Worm (Caenorhabditis elegans) whole organism, L3 larva: ENCODE data around the gene F14H3.3.

Experiments used
- R02D3.7 ChIP-seq: fragments of 150-350 bp; optimal IDR thresholded peaks from 2 replicates; lab custom pipeline; 2014; ENCODE audit warnings: missing biosample characterization, missing genetic modification characterization
- ZK546.5 ChIP-seq: sonication (generic microtip); optimal IDR thresholded peaks from 2 replicates; lab custom pipeline; 2017; ENCODE audit warnings: missing biosample characterization, missing genetic modification characterization
- ama-1 ChIP-seq: fragments of 150-350 bp; optimal IDR thresholded peaks from 2 replicates; lab custom pipeline; 2018
- ceh-16 ChIP-seq: sonication (generic microtip); optimal IDR thresholded peaks from 2 replicates; lab custom pipeline; 2017; ENCODE audit warnings: missing biosample characterization, missing genetic modification characterization
- ceh-28 ChIP-seq: fragments of 150-350 bp; optimal IDR thresholded peaks from 2 replicates; lab custom pipeline; 2014; ENCODE audit warnings: missing biosample characterization, missing genetic modification reagents, missing genetic modification characterization
- ceh-82 ChIP-seq: fragments of 150-350 bp; optimal IDR thresholded peaks from 2 replicates; lab custom pipeline; 2014; ENCODE audit warnings: missing biosample characterization, missing genetic modification characterization
- ceh-9 ChIP-seq: sonication (generic microtip); optimal IDR thresholded peaks from 2 replicates; lab custom pipeline; 2018; ENCODE audit warnings: missing biosample characterization, missing genetic modification characterization
- daf-12 ChIP-seq: fragments of 150-350 bp; optimal IDR thresholded peaks from 2 replicates; lab custom pipeline; 2014; ENCODE audit warnings: missing biosample characterization, missing genetic modification reagents, missing genetic modification characterization
- egl-27 ChIP-seq: sonication (generic microtip); optimal IDR thresholded peaks from 4 replicates; lab custom pipeline; 2017; ENCODE audit warnings: missing biosample characterization, missing genetic modification reagents, missing genetic modification characterization
- egl-5 ChIP-seq: fragments of 150-350 bp; optimal IDR thresholded peaks from 2 replicates; lab custom pipeline; 2017; ENCODE audit warnings: missing biosample characterization, missing genetic modification reagents, missing genetic modification characterization, inconsistent platforms
- elt-1 ChIP-seq: fragments of 150-350 bp; optimal IDR thresholded peaks from 2 replicates; lab custom pipeline; 2014; ENCODE audit warnings: missing biosample characterization, missing genetic modification characterization
- elt-2 ChIP-seq: sonication (generic microtip); optimal IDR thresholded peaks from 2 replicates; lab custom pipeline; 2016; ENCODE audit warnings: missing genetic modification reagents, mild to moderate bottlenecking, missing genetic modification characterization, missing compliant biosample characterization
- elt-3 ChIP-seq, 3 experiments: fragments of 150-350 bp in 1 of 3; sonication (generic microtip) in 2 of 3; optimal IDR thresholded peaks; 2 replicates in 2 of 3; 4 replicates in 1 of 3; lab custom pipeline; 2014 to 2017; ENCODE audit warnings: missing biosample characterization in 3 of 3, missing genetic modification characterization in 3 of 3
- fkh-2 ChIP-seq: fragments of 150-350 bp; optimal IDR thresholded peaks from 2 replicates; lab custom pipeline; 2014; ENCODE audit warnings: missing biosample characterization, missing genetic modification reagents, missing genetic modification characterization
- fos-1 ChIP-seq: fragments of 150-350 bp; optimal IDR thresholded peaks from 2 replicates; lab custom pipeline; 2014; ENCODE audit warnings: missing biosample characterization, missing genetic modification characterization
- jun-1 ChIP-seq: fragments of 150-350 bp; optimal IDR thresholded peaks from 2 replicates; lab custom pipeline; 2014; ENCODE audit warnings: missing biosample characterization, missing genetic modification reagents, missing genetic modification characterization
- lin-15B ChIP-seq: fragments of 150-350 bp; optimal IDR thresholded peaks from 2 replicates; lab custom pipeline; 2014; ENCODE audit warnings: missing biosample characterization, missing genetic modification characterization
- lin-39 ChIP-seq: fragments of 150-350 bp; optimal IDR thresholded peaks from 2 replicates; lab custom pipeline; 2018; ENCODE audit warnings: missing biosample characterization, missing genetic modification reagents, missing genetic modification characterization
- lsy-12 ChIP-seq: sonication (generic microtip); optimal IDR thresholded peaks from 2 replicates; lab custom pipeline; 2016; ENCODE audit warnings: mild to moderate bottlenecking, missing genetic modification characterization, missing compliant biosample characterization
- mdl-1 ChIP-seq: fragments of 150-350 bp; optimal IDR thresholded peaks from 2 replicates; lab custom pipeline; 2014; ENCODE audit warnings: missing biosample characterization, missing genetic modification characterization
- mml-1 ChIP-seq: fragments of 150-350 bp; sonication (generic microtip); optimal IDR thresholded peaks from 3 replicates; lab custom pipeline; 2014; ENCODE audit warnings: missing biosample characterization, missing genetic modification characterization
- nhr-11 ChIP-seq: fragments of 150-350 bp; optimal IDR thresholded peaks from 2 replicates; lab custom pipeline; 2014; ENCODE audit warnings: missing biosample characterization, missing genetic modification characterization
- nhr-23 ChIP-seq: fragments of 150-350 bp; optimal IDR thresholded peaks from 2 replicates; lab custom pipeline; 2014; ENCODE audit warnings: missing biosample characterization, missing genetic modification reagents, missing genetic modification characterization
- nhr-237 ChIP-seq: fragments of 150-350 bp; optimal IDR thresholded peaks from 2 replicates; lab custom pipeline; 2014; ENCODE audit warnings: missing biosample characterization, missing genetic modification characterization
- nhr-25 ChIP-seq: sonication (generic microtip); optimal IDR thresholded peaks from 2 replicates; lab custom pipeline; 2017; ENCODE audit warnings: missing biosample characterization, missing genetic modification characterization
- nhr-28 ChIP-seq: fragments of 150-350 bp; optimal IDR thresholded peaks from 2 replicates; lab custom pipeline; 2014; ENCODE audit warnings: missing biosample characterization, missing genetic modification characterization
- nhr-43 ChIP-seq: sonication (generic microtip); optimal IDR thresholded peaks from 2 replicates; lab custom pipeline; 2016; ENCODE audit warnings: mild to moderate bottlenecking, missing genetic modification characterization, missing compliant biosample characterization; ENCODE audit not compliant: poor library complexity, severe bottlenecking
- nhr-76 ChIP-seq: fragments of 150-350 bp; sonication (generic microtip); optimal IDR thresholded peaks from 5 replicates; lab custom pipeline; 2014; ENCODE audit warnings: missing biosample characterization, missing genetic modification characterization
- nhr-77 ChIP-seq: fragments of 150-350 bp; optimal IDR thresholded peaks from 2 replicates; lab custom pipeline; 2014; ENCODE audit warnings: missing biosample characterization, missing genetic modification characterization
- pha-4 ChIP-seq: fragments of 150-350 bp; optimal IDR thresholded peaks from 2 replicates; lab custom pipeline; 2014; ENCODE audit warnings: missing biosample characterization, missing genetic modification reagents, missing genetic modification characterization
- pqm-1 ChIP-seq: fragments of 150-350 bp; optimal IDR thresholded peaks from 2 replicates; lab custom pipeline; 2017; ENCODE audit warnings: missing biosample characterization, missing genetic modification characterization, inconsistent platforms
- sea-2 ChIP-seq: fragments of 150-350 bp; sonication (generic microtip); optimal IDR thresholded peaks from 4 replicates; lab custom pipeline; 2014; ENCODE audit warnings: missing biosample characterization, missing genetic modification reagents, missing genetic modification characterization
- skn-1 ChIP-seq: fragments of 150-350 bp; optimal IDR thresholded peaks from 2 replicates; lab custom pipeline; 2014; ENCODE audit warnings: missing biosample characterization, missing genetic modification characterization
- snpc-4 ChIP-seq: fragments of 150-350 bp; optimal IDR thresholded peaks from 2 replicates; lab custom pipeline; 2014; ENCODE audit warnings: missing biosample characterization, missing genetic modification characterization
- tbx-2 ChIP-seq: sonication (generic microtip); optimal IDR thresholded peaks from 2 replicates; lab custom pipeline; 2016; ENCODE audit warnings: mild to moderate bottlenecking, missing genetic modification characterization, missing compliant biosample characterization
- unc-39 ChIP-seq: sonication (generic microtip); optimal IDR thresholded peaks from 4 replicates; lab custom pipeline; 2017; ENCODE audit warnings: missing biosample characterization, missing genetic modification characterization
- unc-62 ChIP-seq: fragments of 150-350 bp; sonication (generic microtip); optimal IDR thresholded peaks from 4 replicates; lab custom pipeline; 2014; ENCODE audit warnings: missing biosample characterization, missing genetic modification reagents, missing genetic modification characterization
- zag-1 ChIP-seq: fragments of 150-350 bp; optimal IDR thresholded peaks from 2 replicates; lab custom pipeline; 2014; ENCODE audit warnings: missing biosample characterization, missing genetic modification characterization
- ztf-4 ChIP-seq: fragments of 150-350 bp; optimal IDR thresholded peaks from 2 replicates; lab custom pipeline; 2014; ENCODE audit warnings: missing biosample characterization, missing genetic modification characterization

The F14H3.3 gene

ce11 chrV:16049177-16049576, 4.1 kb downstream of the F14H3.3 start, which contains the start of gene best-12:
Gene best-12, plus strand, starts transcription at chrV:16049477.
- TF ChIP-seq fos-1 (tag; lab: Kevin White, UChicago) = no peak
- TF ChIP-seq sea-2 = no peak
- no peak for TF ChIP-seq lin-39
- TF ChIP-seq ceh-28 (tag; lab: Kevin White, UChicago) = no peak
- TF ChIP-seq elt-2 = no peak
- TF ChIP-seq nhr-77 (tag; lab: Kevin White, UChicago) = no peak
- TF ChIP-seq pqm-1 = no peak
- no peak for TF ChIP-seq mdl-1 (tag; lab: Kevin White, UChicago)
- no peak for TF ChIP-seq egl-5 (tag; lab: Kevin White, UChicago)
- no peak for TF ChIP-seq lsy-12 (tag; lab: Kevin White, UChicago)
- no peak for TF ChIP-seq nhr-237

DNA sequence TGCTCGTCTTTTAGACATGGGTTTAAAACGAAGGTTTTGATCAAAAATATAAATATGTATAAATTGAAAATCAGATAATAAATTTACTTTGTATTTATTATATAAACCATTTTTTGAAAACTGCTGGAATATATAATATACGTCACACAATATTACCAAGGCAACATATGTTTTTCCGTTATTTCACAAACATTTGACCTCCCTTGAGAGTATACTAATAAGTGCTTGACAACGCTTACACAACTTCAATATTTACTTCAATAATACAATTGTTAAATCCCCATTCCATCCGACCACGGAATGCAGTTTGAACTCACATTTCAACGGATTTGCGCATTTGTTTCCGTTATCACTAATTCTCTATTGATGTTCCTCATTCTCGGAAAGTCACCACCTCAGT, 5.8 kb downstream of the F14H3.3 start, which contains the start of gene str-198:
Gene str-198 (plus strand): TSS at position 301 of the 400 bp plus-strand sequence.
- TF ChIP-seq mml-1 (tag; lab: Kevin White, UChicago) (no peak), zag-1 (tag; lab: Kevin White, UChicago) (no peak), mdl-1 (tag; lab: Kevin White, UChicago) (no peak), nhr-11 (tag; lab: Kevin White, UChicago) (no peak), elt-1 (no peak), ceh-16 (tag; lab: Kevin White, UChicago) (no peak), fos-1 (tag; lab: Kevin White, UChicago) (no peak), nhr-28 (tag; lab: Kevin White, UChicago) (no peak), nhr-43 (tag; lab: Kevin White, UChicago) (no peak), egl-27 (tag; lab: Kevin White, UChicago) (no peak), R02D3.7 (tag; lab: Kevin White, UChicago) (no peak), lin-15B (tag; lab: Kevin White, UChicago) (no peak), skn-1 (tag; lab: Kevin White, UChicago) (no peak), ZK546.5 (tag; lab: Kevin White, UChicago) (no peak), daf-12 (tag; lab: Kevin White, UChicago) (no peak), ceh-82 (tag; lab: Kevin White, UChicago) (no peak), tbx-2 (tag; lab: Kevin White, UChicago) (no peak), nhr-25 (tag; lab: Kevin White, UChicago) (no peak), lsy-12 (tag; lab: Kevin White, UChicago) (no peak)
- TF ChIP-seq, all 47 proteins: peak for 0

DNA sequence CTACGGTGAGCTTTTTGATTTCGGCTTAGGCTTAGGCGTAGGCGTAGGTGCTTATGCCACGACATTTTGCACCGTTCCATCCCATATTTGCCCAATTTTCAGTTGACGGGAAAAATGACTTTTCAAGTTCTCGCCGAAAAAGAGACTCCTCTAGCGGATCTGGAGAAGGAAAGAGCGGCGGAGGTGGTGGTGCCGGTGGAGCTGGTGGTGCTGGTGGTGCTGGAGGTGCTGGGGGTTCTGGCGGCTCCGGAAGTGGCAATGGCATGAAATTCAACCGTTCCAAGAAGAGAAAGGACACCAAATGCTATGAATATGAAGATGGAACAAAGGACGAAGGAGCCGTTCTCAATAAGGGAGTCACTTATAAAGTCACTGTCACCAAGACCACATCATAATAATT, 6.2 kb downstream of the F14H3.3 start:
- no peak for TF ChIP-seq egl-5 (tag; lab: Kevin White, UChicago)
- no peak for TF ChIP-seq fos-1 (tag; lab: Kevin White, UChicago)
- TF ChIP-seq unc-62 (GFP tag; lab: Kevin White, UChicago) = no peak

DNA sequence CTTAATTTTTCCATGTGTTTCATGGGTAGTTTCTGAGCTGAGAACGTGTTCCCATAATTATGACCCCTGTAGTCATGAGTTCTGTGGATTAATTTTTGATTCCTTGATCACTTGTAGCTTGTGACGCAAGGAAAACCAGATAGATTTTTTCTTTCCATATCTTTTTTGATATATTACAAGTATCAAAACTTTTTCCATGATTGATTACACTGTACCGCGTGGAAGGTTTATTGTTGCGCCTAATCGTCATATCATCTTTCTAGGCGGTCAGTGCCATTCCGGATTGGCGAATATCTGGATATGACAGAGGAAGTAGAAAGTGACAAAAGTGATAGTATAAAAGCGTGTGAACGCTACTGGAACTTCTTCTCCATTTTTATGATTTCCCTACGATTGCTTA, 6.7 kb downstream of the F14H3.3 start, which contains the start of gene ZK285.2:
Gene ZK285.2 (plus strand): TSS at position 301 of the 400 bp plus-strand sequence.
- no peak for TF ChIP-seq pqm-1

- TF ChIP-seq unc-39 (tag; lab: Kevin White, UChicago) = no peak
- TF ChIP-seq R02D3.7 (tag; lab: Kevin White, UChicago) = no peak
- TF ChIP-seq nhr-28 (tag; lab: Kevin White, UChicago) = no peak
- no peak for TF ChIP-seq ceh-9 (tag; lab: Kevin White, UChicago)
- TF ChIP-seq nhr-237 = no peak
- no peak for TF ChIP-seq fkh-2 (tag; lab: Kevin White, UChicago)
- no peak for TF ChIP-seq elt-1
- no peak for TF ChIP-seq ztf-4
- no peak for TF ChIP-seq nhr-23 (tag; lab: Kevin White, UChicago)
- no peak for TF ChIP-seq ama-1 (lab: Kevin White, UChicago)
- TF ChIP-seq mml-1 (tag; lab: Kevin White, UChicago) = no peak
- peak; percentile 90 for TF ChIP-seq pha-4 (tag; lab: Kevin White, UChicago)
- TF ChIP-seq mdl-1 (tag; lab: Kevin White, UChicago) = no peak
- peak; percentile 57 for TF ChIP-seq nhr-43 (tag; lab: Kevin White, UChicago)
- peak; percentile 92 for TF ChIP-seq pqm-1
- TF ChIP-seq daf-12 (tag; lab: Kevin White, UChicago) = no peak
- no peak for TF ChIP-seq nhr-77 (tag; lab: Kevin White, UChicago)
- TF ChIP-seq nhr-76 = no peak
- peak; percentile 99 for TF ChIP-seq elt-2
- no peak for TF ChIP-seq zag-1 (tag; lab: Kevin White, UChicago)
- TF ChIP-seq nhr-11 (tag; lab: Kevin White, UChicago) = no peak
- no peak for TF ChIP-seq elt-3 (tag; optimal IDR thresholded peaks at IDR 0.05; lab: Kevin White, UChicago)
- TF ChIP-seq snpc-4 (tag; lab: Kevin White, UChicago) = no peak
- peak; percentile 82 for TF ChIP-seq jun-1
- no peak for TF ChIP-seq ceh-16 (tag; lab: Kevin White, UChicago)
- no peak for TF ChIP-seq egl-5 (tag; lab: Kevin White, UChicago)
Observed at ce11 chrV:16045837-16046236, 7.4 kb downstream of the F14H3.3 start, which contains the start of gene T10C6.15. Gene T10C6.15, minus strand, starts transcription at chrV:16045940.
